Worm (Caenorhabditis elegans): ENCODE data around the gene hrg-6.

Gene hrg-6

DNA sequence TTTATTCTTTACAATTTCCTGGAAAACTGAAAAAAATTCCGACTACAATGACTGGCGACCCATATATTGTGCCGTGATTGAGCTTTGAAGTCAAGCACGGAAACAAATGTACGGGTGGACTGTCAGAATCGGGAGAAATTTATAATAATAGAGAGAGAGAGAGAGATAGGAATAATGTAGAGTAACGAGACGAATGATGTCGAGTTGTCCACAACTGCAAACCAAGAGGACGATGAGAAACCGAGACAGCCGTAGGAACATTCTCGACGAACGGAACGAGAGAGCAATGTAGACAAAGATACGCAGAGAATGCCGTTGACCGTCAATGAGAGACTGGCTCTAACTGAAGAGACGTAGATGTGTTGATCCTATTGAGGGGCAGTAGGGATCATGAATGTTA is 4.8 kb upstream of the hrg-6 start (continued):
- peak; percentile 90 for TF ChIP-seq sma-9 (GFP tag; optimal IDR thresholded peaks at IDR 0.05)
- TF ChIP-seq sma-9 (tag; optimal IDR thresholded peaks at IDR 0.05) = no peak
- TF ChIP-seq nhr-21 (tag; optimal IDR thresholded peaks at IDR 0.05) = peak; percentile 69
- TF ChIP-seq lsy-2 (tag; optimal IDR thresholded peaks at IDR 0.05) = peak; percentile 57 to 90
- TF ChIP-seq egl-27 (tag; optimal IDR thresholded peaks at IDR 0.05) = peak; percentile 84
- no peak for TF ChIP-seq nhr-10 (tag; optimal IDR thresholded peaks at IDR 0.05)
- TF ChIP-seq unc-55 (GFP tag; optimal IDR thresholded peaks at IDR 0.05) = peak; percentile 87
- TF ChIP-seq snpc-4 (tag; optimal IDR thresholded peaks at IDR 0.05) = peak; percentile 28
- peak; percentile 80 for TF ChIP-seq lin-13 (GFP tag; optimal IDR thresholded peaks at IDR 0.05)
- TF ChIP-seq nhr-25 (tag; optimal IDR thresholded peaks at IDR 0.05) = peak; percentile 73

DNA sequence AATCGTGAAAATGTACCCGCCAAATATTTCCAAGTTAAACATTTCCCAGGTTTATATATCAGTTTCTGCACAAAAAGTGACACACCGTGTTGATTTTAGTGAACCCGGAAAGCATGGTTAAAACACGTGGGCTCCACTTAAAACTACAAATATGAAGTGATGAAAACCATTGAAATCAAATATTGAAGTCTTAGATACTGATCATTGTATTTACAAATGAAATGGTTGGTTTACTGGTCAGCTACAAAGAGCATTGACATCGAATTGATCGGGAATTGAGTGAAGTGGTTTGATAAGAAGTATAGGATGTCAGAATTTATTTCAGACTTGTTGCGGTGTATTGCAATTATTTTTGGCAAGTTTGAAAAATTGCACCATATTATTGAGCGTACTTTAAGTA is 3.0 kb upstream of the hrg-6 start, which contains the start of gene hrg-5:
Gene hrg-5, minus strand, starts transcription at position 17 of the 400 bp plus-strand sequence.
- TF ChIP-seq sma-9 (GFP tag; optimal IDR thresholded peaks at IDR 0.05) (peak; percentile 66), sma-9 (tag; optimal IDR thresholded peaks at IDR 0.05) (no peak), sma-3 (GFP tag; optimal IDR thresholded peaks at IDR 0.05) (no peak), nhr-12 (tag; optimal IDR thresholded peaks at IDR 0.05) (no peak), crh-2 (tag; optimal IDR thresholded peaks at IDR 0.05) (peak; percentile 19), skn-1 (tag; optimal IDR thresholded peaks at IDR 0.05) (no peak)

ce11 chrIV:11030117-11030516 is 2.3 kb upstream of the hrg-6 start:
- no peak for TF ChIP-seq nhr-12 (tag; optimal IDR thresholded peaks at IDR 0.05)
- no peak for TF ChIP-seq unc-39 (tag; optimal IDR thresholded peaks at IDR 0.05)
- TF ChIP-seq R02D3.7 (tag; optimal IDR thresholded peaks at IDR 0.05) = no peak
- TF ChIP-seq ceh-16 (tag; optimal IDR thresholded peaks at IDR 0.05) = no peak
- no peak for TF ChIP-seq nhr-23 (tag; optimal IDR thresholded peaks at IDR 0.05)
- no peak for TF ChIP-seq aly-2 (tag; optimal IDR thresholded peaks at IDR 0.05)
- TF ChIP-seq F13H6.1 (tag; optimal IDR thresholded peaks at IDR 0.05) = no peak
- TF ChIP-seq ztf-1 (GFP tag; conservative IDR thresholded peaks at IDR 0.05) = no peak
- TF ChIP-seq snpc-4 (tag; optimal IDR thresholded peaks at IDR 0.05) = no peak
- TF ChIP-seq lin-13 (GFP tag; optimal IDR thresholded peaks at IDR 0.05) = no peak
- TF ChIP-seq sma-9 (GFP tag; optimal IDR thresholded peaks at IDR 0.05) = no peak
- TF ChIP-seq sma-9 (tag; optimal IDR thresholded peaks at IDR 0.05) = no peak
- TF ChIP-seq mdl-1 (tag; optimal IDR thresholded peaks at IDR 0.05) = no peak
- no peak for TF ChIP-seq unc-62 (GFP tag; optimal IDR thresholded peaks at IDR 0.05)
- no peak for TF ChIP-seq ama-1 (optimal IDR thresholded peaks at IDR 0.05)
- TF ChIP-seq Y55F3AM.14 (GFP tag; optimal IDR thresholded peaks at IDR 0.05) = no peak
- no peak for TF ChIP-seq ztf-11 (tag; optimal IDR thresholded peaks at IDR 0.05)
- TF ChIP-seq nhr-237 (tag; optimal IDR thresholded peaks at IDR 0.05) = no peak

DNA sequence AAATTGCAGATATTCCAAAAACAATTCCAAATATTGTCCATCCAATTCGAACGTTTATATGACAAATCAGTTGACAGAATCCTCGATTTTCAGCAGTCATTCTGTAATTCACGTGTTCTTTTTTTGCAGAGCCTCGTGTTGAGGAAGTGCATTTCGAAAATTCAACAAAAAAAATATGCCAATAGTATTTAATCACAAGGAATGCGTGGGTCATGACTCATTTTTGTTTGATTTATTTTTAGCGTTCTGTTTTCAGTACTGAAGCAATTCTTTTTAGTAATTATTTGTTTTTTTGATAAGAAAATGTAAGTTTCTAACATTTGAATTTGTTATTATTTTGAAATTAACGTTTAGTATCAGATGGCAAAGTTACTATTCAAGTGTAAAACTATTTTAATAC is 1.5 kb upstream of the hrg-6 start, which contains the start of gene hrg-4:
Gene hrg-4, minus strand, starts transcription at position 101 of the 400 bp plus-strand sequence.
- TF ChIP-seq R02D3.7 (tag; optimal IDR thresholded peaks at IDR 0.05) (no peak), unc-55 (GFP tag; optimal IDR thresholded peaks at IDR 0.05) (no peak), blmp-1 (tag; optimal IDR thresholded peaks at IDR 0.05; ENCODE audit: insufficient read depth) (no peak), nhr-21 (tag; optimal IDR thresholded peaks at IDR 0.05) (no peak), crh-2 (tag; optimal IDR thresholded peaks at IDR 0.05) (no peak), sem-4 (tag; optimal IDR thresholded peaks at IDR 0.05) (no peak), fos-1 (tag; optimal IDR thresholded peaks at IDR 0.05) (no peak), sma-9 (GFP tag; optimal IDR thresholded peaks at IDR 0.05) (no peak), sma-9 (tag; optimal IDR thresholded peaks at IDR 0.05) (no peak), gmeb-1 (tag; optimal IDR thresholded peaks at IDR 0.05) (no peak), C34F6.9 (tag; optimal IDR thresholded peaks at IDR 0.05) (no peak), snpc-4 (tag; optimal IDR thresholded peaks at IDR 0.05) (no peak), unc-39 (tag; optimal IDR thresholded peaks at IDR 0.05) (no peak), peb-1 (tag; optimal IDR thresholded peaks at IDR 0.05) (no peak)

- TF ChIP-seq lsy-2 (tag; optimal IDR thresholded peaks at IDR 0.05) (no peak), crh-2 (tag; optimal IDR thresholded peaks at IDR 0.05) (peak; percentile 50), unc-62 (GFP tag; optimal IDR thresholded peaks at IDR 0.05) (no peak), fos-1 (tag; optimal IDR thresholded peaks at IDR 0.05) (peak; percentile 83), gmeb-1 (tag; optimal IDR thresholded peaks at IDR 0.05) (peak; percentile 20), ztf-1 (GFP tag; conservative IDR thresholded peaks at IDR 0.05) (no peak), nhr-129 (tag; optimal IDR thresholded peaks at IDR 0.05) (peak; percentile 57), ztf-11 (tag; optimal IDR thresholded peaks at IDR 0.05) (no peak)
Measured at ce11 chrIV:11031640-11032039, 748 bp upstream of the hrg-6 start.

All from whole organism, L2 larva.